Fruit fly (Drosophila melanogaster) whole organism, embryonic: Measurements from ENCODE around the gene Ptp36E.
A peak's percentile ranks its signal among the peaks of the same experiment; 100 is the strongest.

Source experiments
- Bdp1 ChIP-seq: fragments of 200-800 bp; sonication (Bioruptor generic); optimal IDR thresholded peaks from 3 replicates; lab custom pipeline; 2016; ENCODE audit warnings: missing biosample characterization, missing genetic modification characterization
- Blimp-1 ChIP-seq: fragments of 200-800 bp; sonication (Bioruptor generic); optimal IDR thresholded peaks from 3 replicates; lab custom pipeline; 2018; ENCODE audit warnings: missing biosample characterization, missing genetic modification characterization, mild to moderate bottlenecking, moderate library complexity, missing genetic modification reagents
- CG10366 ChIP-seq: fragments of 200-800 bp; sonication (Bioruptor generic); IDR thresholded peaks from 2 replicates; pipeline ENCODE4 v1.3.6; 2022; ENCODE audit warnings: missing biosample characterization, missing genetic modification characterization
- CG12071 ChIP-seq: fragments of 200-800 bp; sonication (Bioruptor generic); optimal IDR thresholded peaks from 3 replicates; lab custom pipeline; 2018; ENCODE audit warnings: missing biosample characterization, mild to moderate bottlenecking, missing genetic modification characterization
- CG12219 ChIP-seq: fragments of 200-800 bp; sonication (Bioruptor generic); optimal IDR thresholded peaks from 3 replicates; lab custom pipeline; 2018; ENCODE audit warnings: missing biosample characterization, mild to moderate bottlenecking, missing genetic modification characterization
- CG13775 ChIP-seq: fragments of 200-800 bp; sonication (Bioruptor generic); optimal IDR thresholded peaks from 3 replicates; lab custom pipeline; 2017; ENCODE audit warnings: missing biosample characterization, mild to moderate bottlenecking, missing genetic modification characterization
- CG14014 ChIP-seq: fragments of 200-800 bp; sonication (Bioruptor generic); IDR thresholded peaks from 2 replicates; pipeline ENCODE4 v1.3.6; 2022; ENCODE audit warnings: missing biosample characterization, missing genetic modification characterization
- CG15269 ChIP-seq: fragments of 200-800 bp; sonication (Bioruptor generic); optimal IDR thresholded peaks from 2 replicates; lab custom pipeline; 2018; ENCODE audit warnings: missing biosample characterization, mild to moderate bottlenecking, missing genetic modification characterization, moderate library complexity
- CG15514 ChIP-seq: fragments of 200-800 bp; sonication (Bioruptor generic); optimal IDR thresholded peaks from 3 replicates; lab custom pipeline; 2017; ENCODE audit warnings: missing biosample characterization, missing genetic modification characterization, mild to moderate bottlenecking, moderate library complexity, missing genetic modification reagents
- CG17328 ChIP-seq: fragments of 200-800 bp; sonication (Bioruptor generic); IDR thresholded peaks from 2 replicates; pipeline ENCODE4 v1.3.6; 2022; ENCODE audit warnings: missing biosample characterization, missing genetic modification characterization
- CG17361 ChIP-seq: fragments of 200-800 bp; sonication (Bioruptor generic); IDR thresholded peaks from 3 replicates; pipeline ENCODE4 v1.3.6; 2022; ENCODE audit warnings: missing biosample characterization, missing genetic modification characterization
- CG17912 ChIP-seq: fragments of 200-800 bp; sonication (Bioruptor generic); optimal IDR thresholded peaks from 2 replicates; lab custom pipeline; 2018; ENCODE audit warnings: missing biosample characterization, mild to moderate bottlenecking, missing genetic modification characterization
- CG18011 ChIP-seq: fragments of 200-800 bp; sonication (Bioruptor generic); optimal IDR thresholded peaks from 2 replicates; lab custom pipeline; 2017; ENCODE audit warnings: missing biosample characterization, missing genetic modification characterization, mild to moderate bottlenecking, moderate library complexity, missing genotype
- CG18476 ChIP-seq: fragments of 200-800 bp; sonication (Bioruptor generic); optimal IDR thresholded peaks from 2 replicates; lab custom pipeline; 2016; ENCODE audit warnings: missing biosample characterization, mild to moderate bottlenecking, missing genetic modification characterization
- CG18619 ChIP-seq: fragments of 200-800 bp; sonication (Bioruptor generic); optimal IDR thresholded peaks from 3 replicates; lab custom pipeline; 2017; ENCODE audit warnings: missing biosample characterization, mild to moderate bottlenecking, missing genetic modification characterization
- CG2889 ChIP-seq: fragments of 200-800 bp; sonication (Bioruptor generic); IDR thresholded peaks from 3 replicates; pipeline ENCODE4 v1.3.6; 2022; ENCODE audit warnings: missing biosample characterization, missing genetic modification characterization
- CG3065 ChIP-seq: fragments of 200-800 bp; sonication (Bioruptor generic); optimal IDR thresholded peaks from 2 replicates; lab custom pipeline; 2016; ENCODE audit warnings: missing biosample characterization, missing genetic modification characterization
- CG3407 ChIP-seq: fragments of 200-800 bp; sonication (Bioruptor generic); optimal IDR thresholded peaks from 2 replicates; lab custom pipeline; 2018; ENCODE audit warnings: missing biosample characterization, mild to moderate bottlenecking, missing genetic modification characterization
- CG3838 ChIP-seq: fragments of 200-800 bp; sonication (Bioruptor generic); optimal IDR thresholded peaks from 3 replicates; lab custom pipeline; 2016; ENCODE audit warnings: missing biosample characterization, missing genetic modification characterization
- CG5180 ChIP-seq: fragments of 200-800 bp; sonication (Bioruptor generic); optimal IDR thresholded peaks from 3 replicates; lab custom pipeline; 2017; ENCODE audit warnings: missing biosample characterization, missing genetic modification characterization, mild to moderate bottlenecking, moderate library complexity, missing genetic modification reagents
- CG6175 ChIP-seq: fragments of 200-800 bp; sonication (Bioruptor generic); IDR thresholded peaks from 3 replicates; pipeline ENCODE4 v1.3.6; 2022; ENCODE audit warnings: missing biosample characterization, missing genetic modification characterization
- CG7745 ChIP-seq: fragments of 200-800 bp; sonication (Bioruptor generic); optimal IDR thresholded peaks from 2 replicates; lab custom pipeline; 2018; ENCODE audit warnings: missing biosample characterization, mild to moderate bottlenecking, missing genetic modification characterization, moderate library complexity
- CG7928 ChIP-seq: fragments of 200-800 bp; sonication (Bioruptor generic); optimal IDR thresholded peaks from 2 replicates; lab custom pipeline; 2017; ENCODE audit warnings: missing biosample characterization, mild to moderate bottlenecking, missing genetic modification characterization
- CG9817 ChIP-seq: fragments of 200-800 bp; sonication (Bioruptor generic); optimal IDR thresholded peaks from 2 replicates; lab custom pipeline; 2018; ENCODE audit warnings: missing biosample characterization, mild to moderate bottlenecking, missing genetic modification characterization, moderate library complexity
- CoRest ChIP-seq: fragments of 200-800 bp; sonication (Bioruptor generic); optimal IDR thresholded peaks from 3 replicates; lab custom pipeline; 2018; ENCODE audit warnings: missing biosample characterization, mild to moderate bottlenecking, missing genetic modification characterization, moderate library complexity
- Eip74EF ChIP-seq, 2 experiments: fragments of 200-800 bp in 1 of 2; fragments of >200 bp in 1 of 2; sonication (Bioruptor generic) in 1 of 2; optimal IDR thresholded peaks; 2 replicates each; lab custom pipeline; 2017 to 2019; ENCODE audit warnings: missing biosample characterization in 2 of 2, missing genetic modification characterization in 2 of 2, mild to moderate bottlenecking in 1 of 2, moderate library complexity in 1 of 2
- Gug ChIP-seq: fragments of 200-800 bp; sonication (Bioruptor generic); IDR thresholded peaks from 4 replicates; pipeline ENCODE4 v1.3.6; 2022; ENCODE audit warnings: missing biosample characterization, missing genetic modification characterization
- HLH3B ChIP-seq: fragments of 200-800 bp; sonication (Bioruptor generic); IDR thresholded peaks from 2 replicates; pipeline ENCODE4 v1.3.6; 2022; ENCODE audit warnings: missing biosample characterization, missing genetic modification characterization
- Hmr ChIP-seq: fragments of 200-800 bp; sonication (Bioruptor generic); optimal IDR thresholded peaks from 3 replicates; lab custom pipeline; 2017; ENCODE audit warnings: mild to moderate bottlenecking, missing biosample characterization, missing genetic modification reagents, missing genetic modification characterization
- Kr ChIP-seq: fragments of 200-800 bp; sonication (Bioruptor generic); optimal IDR thresholded peaks from 2 replicates; lab custom pipeline; 2017; ENCODE audit warnings: missing biosample characterization, mild to moderate bottlenecking, missing genetic modification characterization
- PHDP ChIP-seq: fragments of 200-800 bp; sonication (Bioruptor generic); optimal IDR thresholded peaks from 3 replicates; lab custom pipeline; 2018; ENCODE audit warnings: missing biosample characterization, mild to moderate bottlenecking, missing genetic modification characterization, moderate library complexity
- Spps ChIP-seq: fragments of 200-800 bp; sonication (Bioruptor generic); optimal IDR thresholded peaks from 2 replicates; lab custom pipeline; 2018; ENCODE audit warnings: missing biosample characterization, mild to moderate bottlenecking, missing genetic modification characterization
- btn ChIP-seq: fragments of 200-800 bp; sonication (Bioruptor generic); optimal IDR thresholded peaks from 2 replicates; lab custom pipeline; 2016; ENCODE audit warnings: missing biosample characterization, missing genetic modification characterization
- cato ChIP-seq: fragments of 200-800 bp; sonication (Bioruptor generic); optimal IDR thresholded peaks from 2 replicates; lab custom pipeline; 2016; ENCODE audit warnings: missing biosample characterization, missing genetic modification characterization, borderline replicate concordance
- danr ChIP-seq: fragments of 200-800 bp; sonication (Bioruptor generic); IDR thresholded peaks from 2 replicates; pipeline ENCODE4 v1.3.6; 2022; ENCODE audit warnings: missing biosample characterization, missing genetic modification characterization
- hkb ChIP-seq, 2 experiments: fragments of 200-800 bp in 1 of 2; fragments of >200 bp in 1 of 2; sonication (Bioruptor generic) in 1 of 2; IDR thresholded peaks in 1 of 2; optimal IDR thresholded peaks in 1 of 2; 2 replicates each; pipeline versions ENCODE4 v1.3.6 to Lab custom; 2017 to 2022; ENCODE audit warnings: missing biosample characterization in 1 of 2, missing genetic modification characterization in 1 of 2
- ind ChIP-seq: fragments of 200-800 bp; sonication (Bioruptor generic); optimal IDR thresholded peaks from 3 replicates; lab custom pipeline; 2016; ENCODE audit warnings: missing biosample characterization, missing genetic modification characterization
- jigr1 ChIP-seq: fragments of 200-800 bp; sonication (Bioruptor generic); IDR thresholded peaks from 3 replicates; pipeline ENCODE4 v1.3.6; 2022; ENCODE audit warnings: missing biosample characterization, missing genetic modification characterization
- lmd ChIP-seq: fragments of 200-800 bp; sonication (Bioruptor generic); IDR thresholded peaks from 2 replicates; pipeline ENCODE4 v1.3.6; 2022; ENCODE audit warnings: missing biosample characterization, missing genetic modification characterization
- ranshi ChIP-seq: fragments of 200-800 bp; sonication (Bioruptor generic); IDR thresholded peaks from 2 replicates; pipeline ENCODE4 v1.3.6; 2022; ENCODE audit warnings: missing biosample characterization, missing genetic modification characterization
- row ChIP-seq: fragments of 200-800 bp; sonication (Bioruptor generic); IDR thresholded peaks from 3 replicates; pipeline ENCODE4 v1.3.6; 2022; ENCODE audit warnings: missing biosample characterization, missing genetic modification characterization
- tap ChIP-seq: fragments of 200-800 bp; optimal IDR thresholded peaks from 3 replicates; lab custom pipeline; 2019; ENCODE audit warnings: missing biosample characterization, mild to moderate bottlenecking, missing genetic modification characterization, moderate library complexity
- toy ChIP-seq: fragments of 200-800 bp; sonication (Bioruptor generic); IDR thresholded peaks from 2 replicates; pipeline ENCODE4 v1.3.6; 2022; ENCODE audit warnings: missing biosample characterization, missing genetic modification characterization
- trem ChIP-seq: fragments of 200-800 bp; optimal IDR thresholded peaks from 3 replicates; lab custom pipeline; 2019; ENCODE audit warnings: missing biosample characterization, mild to moderate bottlenecking, missing genetic modification characterization, moderate library complexity
- tx ChIP-seq: fragments of 200-800 bp; sonication (Bioruptor generic); optimal IDR thresholded peaks from 2 replicates; lab custom pipeline; 2016; ENCODE audit warnings: missing biosample characterization, missing genetic modification characterization
- wdn ChIP-seq: fragments of 200-800 bp; sonication (Bioruptor generic); IDR thresholded peaks from 2 replicates; pipeline ENCODE4 v1.3.6; 2022; ENCODE audit warnings: missing biosample characterization, missing genetic modification characterization
- z ChIP-seq: fragments of 200-800 bp; sonication (Bioruptor generic); IDR thresholded peaks from 3 replicates; pipeline ENCODE4 v1.3.6; 2022; ENCODE audit warnings: missing biosample characterization, missing genetic modification characterization

The Ptp36E gene

DNA sequence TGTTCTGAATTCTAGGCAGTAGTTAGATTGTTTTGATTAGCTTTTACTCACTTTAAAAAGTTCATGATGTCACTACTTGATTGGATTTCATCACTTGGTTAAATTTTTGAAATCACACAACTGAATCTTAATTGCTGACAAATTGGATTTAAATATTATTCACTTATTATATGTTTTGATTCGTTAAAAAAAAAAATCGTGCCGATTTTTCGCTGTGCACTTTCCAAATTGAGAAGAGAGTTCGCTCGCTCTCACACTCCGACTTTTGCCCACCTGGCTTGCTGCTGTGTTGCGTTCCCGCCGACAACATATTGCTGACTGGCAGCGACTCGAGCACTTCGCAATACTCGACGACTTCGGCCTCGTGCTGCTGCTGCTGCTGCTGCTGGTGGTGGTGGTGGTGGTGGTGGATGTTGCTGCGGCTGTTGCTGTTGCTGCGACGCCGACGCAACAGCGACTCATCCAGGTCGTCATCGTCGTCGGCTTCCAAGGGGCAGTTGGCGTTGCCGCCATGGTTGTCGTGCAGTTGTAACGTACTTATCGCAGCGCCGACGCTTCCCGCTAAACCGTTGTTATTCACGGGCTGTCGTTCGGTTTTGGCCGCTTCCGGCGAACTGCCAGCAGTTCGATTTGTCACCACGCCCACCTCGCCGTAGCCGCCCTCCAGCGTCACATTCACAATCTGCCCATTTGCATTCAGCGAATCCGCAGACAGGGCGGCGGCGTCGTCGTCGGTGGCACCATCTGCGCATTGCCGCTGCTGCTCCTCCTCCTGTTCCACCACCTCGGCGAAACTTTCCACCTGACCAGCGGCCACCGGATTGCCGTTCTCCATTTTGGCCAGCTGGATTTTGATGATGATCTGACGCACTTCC is 43.1 kb downstream of the Ptp36E start (continued):
- TF ChIP-seq Blimp-1 (GFP tag; lab: Kevin White, UChicago) (peak; percentile 68), Bdp1 (GFP tag; lab: Kevin White, UChicago) (peak; percentile 36), Hmr (GFP tag; lab: Kevin White, UChicago) (peak; percentile 62), cato (GFP tag; lab: Kevin White, UChicago) (peak; percentile 59), CG17328 (GFP tag; lab: Robert Waterston, UW) (peak; percentile 54), CG18476 (GFP tag; lab: Kevin White, UChicago) (peak; percentile 37), Eip74EF (GFP tag; optimal IDR thresholded peaks at IDR 0.05; lab: Kevin White, UChicago) (peak in 1 of 2 experiments; percentile 41), Spps (tag; lab: Kevin White, UChicago) (no peak), CG15514 (GFP tag; lab: Kevin White, UChicago) (peak; percentile 50), CG15269 (tag; lab: Kevin White, UChicago) (peak; percentile 60), ind (peak; percentile 70), trem (tag; lab: Kevin White, UChicago) (no peak), CG3838 (GFP tag; lab: Kevin White, UChicago) (no peak), CG17361 (peak; percentile 83), CG12071 (GFP tag; lab: Kevin White, UChicago) (peak; percentile 56), btn (GFP tag; lab: Kevin White, UChicago) (no peak), CG12219 (peak; percentile 42), wdn (0 out of 2 replicates have a peak, but pooled peaks have one; percentile 8), lmd (GFP tag; lab: Robert Waterston, UW) (peak; percentile 54), Kr (GFP tag; lab: Kevin White, UChicago) (no peak), CG18011 (GFP tag; lab: Kevin White, UChicago) (peak; percentile 50), CG13775 (peak; percentile 63), CG14014 (GFP tag; lab: Robert Waterston, UW) (peak; percentile 18; the same call in 1 of the 2 replicates), CG2889 (0 out of 3 replicates have a peak, but pooled peaks have one; percentile 30), CoRest (tag; lab: Kevin White, UChicago) (peak; percentile 64), hkb (optimal IDR thresholded peaks at IDR 0.05; lab: Kevin White, UChicago) (no peak), hkb (GFP tag; IDR thresholded peaks at IDR 0.05; lab: Robert Waterston, UW) (no peak), ranshi (GFP tag; lab: Robert Waterston, UW) (no peak), z (0 out of 3 replicates have a peak, but pooled peaks have one; percentile 43), CG9817 (peak; percentile 51), CG17912 (GFP tag; lab: Kevin White, UChicago) (no peak), CG10366 (GFP tag; lab: Robert Waterston, UW) (peak; percentile 42), PHDP (tag; lab: Kevin White, UChicago) (peak; percentile 68), tx (GFP tag; lab: Kevin White, UChicago) (peak; percentile 17), toy (no peak), jigr1 (GFP tag; lab: Robert Waterston, UW) (no peak), CG7928 (GFP tag; lab: Kevin White, UChicago) (no peak), CG3407 (peak; percentile 36), Gug (peak; percentile 49; the same call in 2 of the 4 replicates), CG5180 (GFP tag; lab: Kevin White, UChicago) (peak; percentile 74), HLH3B (GFP tag; lab: Robert Waterston, UW) (peak; percentile 49), CG7745 (tag; lab: Kevin White, UChicago) (no peak), CG18619 (GFP tag; lab: Kevin White, UChicago) (peak; percentile 57), tap (peak; percentile 46), danr (0 out of 2 replicates have a peak, but pooled peaks have one; percentile 27), CG6175 (peak; percentile 70; the same call in 2 of the 3 replicates), row (GFP tag; lab: Robert Waterston, UW) (peak; percentile 73), CG3065 (GFP tag; lab: Kevin White, UChicago) (no peak)
